Worm (Caenorhabditis elegans) whole organism, early embryonic: ENCODE results near the gene F23H11.7.

Experiments used
- B0310.2 ChIP-seq: sonication (generic microtip); optimal IDR thresholded peaks from 2 replicates; lab custom pipeline; 2016; ENCODE audit warnings: mild to moderate bottlenecking, missing genetic modification characterization, missing compliant biosample characterization
- F13C5.2 ChIP-seq: sonication (generic microtip); optimal IDR thresholded peaks from 2 replicates; lab custom pipeline; 2017; ENCODE audit warnings: mild to moderate bottlenecking, missing genetic modification characterization, inconsistent platforms, missing compliant biosample characterization
- aly-1 ChIP-seq: sonication (generic microtip); optimal IDR thresholded peaks from 2 replicates; lab custom pipeline; 2016; ENCODE audit warnings: missing genetic modification characterization, missing compliant biosample characterization
- ama-1 ChIP-seq: fragments of 150-350 bp; optimal IDR thresholded peaks from 2 replicates; lab custom pipeline; 2014
- ceh-13 ChIP-seq: fragments of 200-800 bp; sonication (Bioruptor generic); optimal IDR thresholded peaks from 2 replicates; lab custom pipeline; 2018; ENCODE audit warnings: mild to moderate bottlenecking, missing genetic modification characterization, missing compliant biosample characterization
- ceh-36 ChIP-seq: sonication (generic microtip); optimal IDR thresholded peaks from 2 replicates; lab custom pipeline; 2016; ENCODE audit warnings: missing genetic modification characterization, inconsistent platforms, missing compliant biosample characterization
- ets-7 ChIP-seq: sonication (generic microtip); optimal IDR thresholded peaks from 2 replicates; lab custom pipeline; 2016; ENCODE audit warnings: missing genotype, missing genetic modification characterization, missing compliant biosample characterization
- flt-1 ChIP-seq: fragments of 200-800 bp; sonication (Bioruptor generic); IDR thresholded peaks from 2 replicates; pipeline ENCODE4 v1.3.6; 2022; ENCODE audit warnings: missing genetic modification characterization, missing compliant biosample characterization
- hmbx-1 ChIP-seq: sonication (generic microtip); optimal IDR thresholded peaks from 2 replicates; lab custom pipeline; 2016; ENCODE audit warnings: mild to moderate bottlenecking, missing genetic modification characterization, missing compliant biosample characterization
- hmg-4 ChIP-seq: fragments of 200-800 bp; sonication (Bioruptor generic); optimal IDR thresholded peaks from 2 replicates; lab custom pipeline; 2018; ENCODE audit warnings: mild to moderate bottlenecking, missing genetic modification characterization, missing compliant biosample characterization
- hnd-1 ChIP-seq: sonication (generic microtip); optimal IDR thresholded peaks from 2 replicates; lab custom pipeline; 2016; ENCODE audit warnings: missing genetic modification characterization, missing compliant biosample characterization
- pes-1 ChIP-seq: fragments of 200-800 bp; sonication (Bioruptor generic); IDR thresholded peaks from 2 replicates; pipeline ENCODE4 v1.3.6; 2022; ENCODE audit warnings: missing genetic modification reagents, missing genetic modification characterization, missing compliant biosample characterization
- scrt-1 ChIP-seq: fragments of 200-800 bp; sonication (Bioruptor generic); IDR thresholded peaks from 2 replicates; pipeline ENCODE4 v1.3.6; 2022; ENCODE audit warnings: missing genetic modification characterization, missing compliant biosample characterization
- sea-1 ChIP-seq: fragments of 200-800 bp; sonication (Bioruptor generic); conservative IDR thresholded peaks from 2 replicates; pipeline ENCODE4 v1.3.6; 2022; ENCODE audit warnings: missing genetic modification characterization, missing compliant biosample characterization
- tbx-11 ChIP-seq: fragments of 200-800 bp; sonication (Bioruptor generic); IDR thresholded peaks from 2 replicates; pipeline ENCODE4 v1.3.6; 2022; ENCODE audit warnings: missing genetic modification characterization, missing compliant biosample characterization
- tbx-37 ChIP-seq: fragments of 200-800 bp; sonication (Bioruptor generic); conservative IDR thresholded peaks from 2 replicates; pipeline ENCODE4 v1.3.6; 2022; ENCODE audit warnings: missing genetic modification reagents, missing genetic modification characterization, missing compliant biosample characterization
- tra-4 ChIP-seq: sonication (generic microtip); optimal IDR thresholded peaks from 2 replicates; lab custom pipeline; 2017; ENCODE audit warnings: missing genetic modification characterization, missing compliant biosample characterization

Gene F23H11.7

DNA sequence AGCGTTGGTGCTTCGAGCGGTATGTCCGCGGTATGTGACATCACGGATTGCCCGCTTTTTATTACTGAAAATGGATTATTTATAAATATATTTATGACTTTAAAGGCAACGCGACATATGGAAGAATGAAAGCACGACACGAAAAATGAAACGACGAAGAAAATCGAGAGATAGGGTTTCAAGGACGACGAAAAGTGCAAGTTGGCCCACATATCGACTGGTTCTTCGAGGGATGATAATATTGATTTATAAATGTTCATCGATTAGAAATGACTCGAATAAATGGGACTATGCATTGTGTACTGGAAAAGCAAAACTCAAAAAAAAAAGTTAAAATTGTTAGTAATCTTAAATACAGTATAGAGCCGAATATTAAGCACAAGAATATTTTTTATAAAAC, 32.5 kb downstream of the F23H11.7 start, which contains the start of gene zer-1:
TSS of gene zer-1 (minus strand) at position 68 of the 400 bp plus-strand sequence.
- no peak for TF ChIP-seq scrt-1
- no peak for TF ChIP-seq tra-4 (tag; lab: Kevin White, UChicago)
- no peak for TF ChIP-seq hmbx-1 (tag; lab: Kevin White, UChicago)
- no peak for TF ChIP-seq ets-7 (tag; lab: Kevin White, UChicago)
- no peak for TF ChIP-seq ceh-36 (tag; lab: Kevin White, UChicago)
- no peak for TF ChIP-seq hnd-1 (tag; lab: Kevin White, UChicago)
- TF ChIP-seq ama-1 (lab: Kevin White, UChicago): no peak
- no peak for TF ChIP-seq aly-1
- TF ChIP-seq ceh-13 (GFP tag; lab: Kevin White, UChicago): no peak
- no peak for TF ChIP-seq hmg-4 (GFP tag; lab: Kevin White, UChicago)
- TF ChIP-seq B0310.2: no peak
- no peak for TF ChIP-seq sea-1
- TF ChIP-seq flt-1: no peak
- TF ChIP-seq F13C5.2 (tag; lab: Kevin White, UChicago): no peak
- no peak for TF ChIP-seq tbx-37
- no peak for TF ChIP-seq tbx-11 (GFP tag; lab: Robert Waterston, UW)
- no peak for TF ChIP-seq pes-1 (GFP tag; lab: Robert Waterston, UW)

DNA sequence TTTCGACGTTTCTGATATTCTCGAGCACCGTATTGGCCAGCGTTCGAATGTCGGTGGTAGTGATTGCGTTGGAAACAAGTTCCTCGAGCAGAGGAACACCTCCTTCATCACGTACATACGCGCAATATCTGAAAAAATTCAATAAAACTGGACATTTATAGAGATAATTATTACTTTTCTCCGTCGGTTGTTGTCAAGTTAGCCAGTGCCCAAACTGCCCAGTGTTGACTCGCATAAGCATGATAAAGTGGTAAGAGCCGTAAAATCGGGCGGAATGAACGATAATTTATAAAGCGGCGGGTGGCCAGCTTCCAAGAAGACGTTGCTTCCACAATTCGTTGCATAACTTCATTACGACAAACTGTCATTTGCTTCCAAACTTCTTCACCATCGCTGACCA, 35.6 kb downstream of the F23H11.7 start:
- no peak for TF ChIP-seq tra-4 (tag; lab: Kevin White, UChicago)
- TF ChIP-seq sea-1: no peak
- no peak for TF ChIP-seq flt-1

DNA sequence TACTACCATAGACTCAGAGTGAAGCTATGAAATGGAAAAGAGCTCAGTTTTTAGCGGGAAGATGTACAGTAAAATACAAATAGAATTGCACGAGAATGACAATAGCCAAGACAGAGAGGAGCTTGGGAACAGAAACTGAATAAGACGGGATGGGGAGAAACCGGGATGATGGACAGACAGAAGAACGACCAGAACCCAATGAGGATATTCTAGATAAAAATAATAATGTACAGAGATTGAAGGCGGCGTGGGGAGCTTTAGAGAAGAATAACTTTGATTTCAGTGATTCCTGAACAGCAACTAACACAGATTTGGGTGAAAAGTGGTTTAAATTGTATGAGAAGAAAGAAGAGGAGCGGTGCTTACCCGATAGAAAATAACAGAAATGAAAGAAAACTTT, 37.8 kb downstream of the F23H11.7 start:
- TF ChIP-seq scrt-1: no peak
- TF ChIP-seq sea-1: no peak
- TF ChIP-seq ama-1 (lab: Kevin White, UChicago): no peak
- no peak for TF ChIP-seq tbx-11 (GFP tag; lab: Robert Waterston, UW)
- no peak for TF ChIP-seq hmbx-1 (tag; lab: Kevin White, UChicago)
- TF ChIP-seq aly-1: no peak
- no peak for TF ChIP-seq hnd-1 (tag; lab: Kevin White, UChicago)
- TF ChIP-seq B0310.2: no peak
- TF ChIP-seq ceh-13 (GFP tag; lab: Kevin White, UChicago): no peak
- no peak for TF ChIP-seq tbx-37
- no peak for TF ChIP-seq ceh-36 (tag; lab: Kevin White, UChicago)
- TF ChIP-seq F13C5.2 (tag; lab: Kevin White, UChicago): no peak
- TF ChIP-seq hmg-4 (GFP tag; lab: Kevin White, UChicago): no peak
- TF ChIP-seq pes-1 (GFP tag; lab: Robert Waterston, UW): no peak
- TF ChIP-seq tra-4 (tag; lab: Kevin White, UChicago): no peak
- no peak for TF ChIP-seq flt-1
- no peak for TF ChIP-seq ets-7 (tag; lab: Kevin White, UChicago)

DNA sequence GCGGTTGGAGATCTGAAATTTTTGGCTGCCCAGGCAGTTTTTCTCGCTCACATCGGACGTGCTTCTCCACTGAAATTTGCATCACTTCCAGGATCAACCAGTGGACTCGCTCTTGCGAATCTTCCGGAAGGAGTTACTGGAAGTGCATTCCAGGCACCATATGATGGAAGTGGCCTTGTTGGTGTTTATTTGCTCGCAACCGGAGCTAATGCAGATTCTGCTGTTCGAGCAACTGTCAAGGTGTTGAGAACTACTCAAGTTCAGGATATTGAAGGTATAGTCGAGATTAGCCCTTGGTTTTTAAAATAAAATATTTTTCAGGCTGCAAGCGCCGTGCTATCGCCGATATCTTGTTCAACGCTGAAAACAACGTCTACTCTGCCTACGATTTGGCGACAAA, 38.4 kb downstream of the F23H11.7 start:
- TF ChIP-seq ama-1 (lab: Kevin White, UChicago): no peak
- no peak for TF ChIP-seq aly-1
- TF ChIP-seq tbx-37: no peak
- no peak for TF ChIP-seq ceh-36 (tag; lab: Kevin White, UChicago)
- no peak for TF ChIP-seq B0310.2

DNA sequence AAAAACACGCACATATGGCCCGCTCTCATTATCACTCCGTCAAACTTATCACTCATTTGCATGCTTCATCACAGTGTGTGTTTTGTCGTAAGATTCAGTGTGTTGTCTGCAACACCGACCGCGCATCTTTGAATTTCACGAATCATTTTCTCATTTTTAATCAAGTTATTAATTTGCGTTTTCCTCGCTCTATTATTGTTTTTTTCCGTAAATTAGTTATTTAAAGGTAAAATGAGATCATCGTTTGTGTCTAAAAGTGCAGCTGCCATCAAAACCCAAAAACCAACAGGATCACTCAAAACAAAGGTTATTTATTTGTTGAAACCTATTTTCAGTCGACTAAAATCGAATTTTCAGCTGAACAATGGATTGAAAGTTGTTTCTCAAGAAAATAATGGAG, 39.6 kb downstream of the F23H11.7 start, which contains the start of the genes T24C4.5 and ucr-2.3:
TSS of gene T24C4.5 (minus strand) at position 101 of the 400 bp plus-strand sequence.
TSS of gene ucr-2.3 (plus strand) at position 227 of the 400 bp plus-strand sequence.
- TF ChIP-seq ama-1 (lab: Kevin White, UChicago) (no peak), tbx-37 (no peak), hnd-1 (tag; lab: Kevin White, UChicago) (no peak), hmbx-1 (tag; lab: Kevin White, UChicago) (no peak), ets-7 (tag; lab: Kevin White, UChicago) (no peak), sea-1 (no peak), scrt-1 (no peak), pes-1 (GFP tag; lab: Robert Waterston, UW) (no peak), flt-1 (no peak), ceh-13 (GFP tag; lab: Kevin White, UChicago) (no peak), tbx-11 (GFP tag; lab: Robert Waterston, UW) (no peak), ceh-36 (tag; lab: Kevin White, UChicago) (no peak), B0310.2 (no peak), F13C5.2 (tag; lab: Kevin White, UChicago) (no peak), hmg-4 (GFP tag; lab: Kevin White, UChicago) (no peak), aly-1 (no peak), tra-4 (tag; lab: Kevin White, UChicago) (no peak)

DNA sequence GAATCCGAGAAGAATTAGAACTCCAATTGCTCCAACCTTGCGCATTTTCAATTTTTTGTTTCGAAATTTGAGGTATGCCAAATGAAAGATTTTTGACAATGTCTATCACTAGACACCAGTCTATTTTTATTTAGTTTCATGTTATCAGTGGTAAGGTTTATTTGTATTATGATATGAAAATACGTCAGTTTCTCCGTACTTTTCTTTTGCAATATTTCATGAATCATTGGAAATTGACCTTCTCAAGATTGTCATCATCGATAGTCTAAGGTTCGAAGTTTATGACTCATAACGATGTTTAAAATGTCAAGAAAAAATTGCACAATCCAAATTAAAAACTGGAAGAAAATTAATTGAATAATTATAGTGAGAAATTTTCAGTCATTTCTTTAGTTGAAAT, 45.8 kb downstream of the F23H11.7 start, which contains the start of gene clc-19:
TSS of gene clc-19 (minus strand) at position 135 of the 400 bp plus-strand sequence.
- TF ChIP-seq pes-1 (GFP tag; lab: Robert Waterston, UW) (no peak), ceh-13 (GFP tag; lab: Kevin White, UChicago) (no peak), sea-1 (no peak), ets-7 (tag; lab: Kevin White, UChicago) (no peak), hnd-1 (tag; lab: Kevin White, UChicago) (no peak), tbx-37 (no peak), F13C5.2 (tag; lab: Kevin White, UChicago) (no peak), tra-4 (tag; lab: Kevin White, UChicago) (no peak), flt-1 (no peak), hmg-4 (GFP tag; lab: Kevin White, UChicago) (no peak), scrt-1 (no peak), ama-1 (lab: Kevin White, UChicago) (no peak), aly-1 (no peak), B0310.2 (no peak), hmbx-1 (tag; lab: Kevin White, UChicago) (no peak), ceh-36 (tag; lab: Kevin White, UChicago) (no peak), tbx-11 (GFP tag; lab: Robert Waterston, UW) (no peak)

DNA sequence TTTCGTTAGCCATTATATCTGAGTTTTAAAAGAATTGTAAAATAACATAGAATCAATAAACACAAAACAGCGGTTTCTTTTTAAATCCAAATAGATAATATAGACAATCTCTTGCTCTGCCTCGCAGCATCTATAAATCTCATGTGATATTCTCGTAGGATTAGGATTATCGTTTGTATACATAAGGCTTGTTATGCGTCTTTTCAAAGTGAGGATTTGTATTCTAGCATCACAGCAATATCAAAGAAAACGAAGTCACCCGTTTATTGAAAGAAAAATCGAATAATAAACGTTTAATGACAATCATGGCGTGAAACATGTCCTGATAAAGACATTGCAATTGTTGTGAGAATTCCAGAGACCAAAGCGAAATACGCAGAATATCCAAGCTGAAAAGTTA, 46.8 kb downstream of the F23H11.7 start, which contains the start of the genes T24C4.3 and clc-20:
TSS of gene T24C4.3 (minus strand) at position 101 of the 400 bp plus-strand sequence.
TSS of gene clc-20 (plus strand) at position 211 of the 400 bp plus-strand sequence.
- TF ChIP-seq aly-1 (no peak), ceh-13 (GFP tag; lab: Kevin White, UChicago) (no peak), hnd-1 (tag; lab: Kevin White, UChicago) (no peak), F13C5.2 (tag; lab: Kevin White, UChicago) (no peak), flt-1 (no peak), scrt-1 (no peak), tbx-11 (GFP tag; lab: Robert Waterston, UW) (no peak), hmbx-1 (tag; lab: Kevin White, UChicago) (no peak), tbx-37 (no peak), B0310.2 (no peak), tra-4 (tag; lab: Kevin White, UChicago) (no peak), ama-1 (lab: Kevin White, UChicago) (no peak), ceh-36 (tag; lab: Kevin White, UChicago) (no peak), ets-7 (tag; lab: Kevin White, UChicago) (no peak), pes-1 (GFP tag; lab: Robert Waterston, UW) (no peak), hmg-4 (GFP tag; lab: Kevin White, UChicago) (no peak), sea-1 (no peak)
